Worm (Caenorhabditis elegans) whole organism, L1 larva: ENCODE measurements around the gene C26E6.1.

Experiments used
- lin-14 ChIP-seq: fragments of 200-800 bp; sonication (Bioruptor generic); optimal IDR thresholded peaks from 2 replicates; lab custom pipeline; 2018; ENCODE audit warnings: mild to moderate bottlenecking, missing genetic modification characterization, moderate library complexity, missing compliant biosample characterization
- nhr-28 ChIP-seq: fragments of 150-350 bp; optimal IDR thresholded peaks from 2 replicates; lab custom pipeline; 2014; ENCODE audit warnings: missing biosample characterization, missing genetic modification characterization

DNA sequence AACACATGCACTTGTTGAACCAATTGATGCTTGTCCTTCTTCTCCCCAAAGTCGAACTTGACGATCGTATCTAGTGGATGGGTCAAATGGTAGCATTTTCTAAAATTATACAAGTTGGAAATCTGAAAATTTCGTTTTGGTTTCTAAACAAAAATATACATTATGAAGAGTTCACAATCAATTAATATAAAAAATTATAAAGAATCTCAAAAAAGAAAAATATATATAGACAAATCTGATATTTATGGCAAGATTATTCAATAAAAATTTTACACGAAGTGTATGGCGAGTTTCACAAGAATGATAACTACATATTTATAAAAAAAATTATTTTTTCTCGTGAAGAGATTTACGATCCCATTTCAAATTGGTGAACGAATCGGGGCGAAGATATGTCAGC lies 36.4 kb upstream of the C26E6.1 start, which contains the start of gene ula-1:
- no peak for TF ChIP-seq nhr-28 (tag; lab: Kevin White, UChicago)
- no peak for TF ChIP-seq lin-14 (GFP tag; lab: Kevin White, UChicago)
